Fruit fly (Drosophila melanogaster): Measurements from ENCODE around the gene CG6321.
A peak's percentile ranks its signal among the peaks of the same experiment; 100 is the strongest.

The CG6321 gene

DNA sequence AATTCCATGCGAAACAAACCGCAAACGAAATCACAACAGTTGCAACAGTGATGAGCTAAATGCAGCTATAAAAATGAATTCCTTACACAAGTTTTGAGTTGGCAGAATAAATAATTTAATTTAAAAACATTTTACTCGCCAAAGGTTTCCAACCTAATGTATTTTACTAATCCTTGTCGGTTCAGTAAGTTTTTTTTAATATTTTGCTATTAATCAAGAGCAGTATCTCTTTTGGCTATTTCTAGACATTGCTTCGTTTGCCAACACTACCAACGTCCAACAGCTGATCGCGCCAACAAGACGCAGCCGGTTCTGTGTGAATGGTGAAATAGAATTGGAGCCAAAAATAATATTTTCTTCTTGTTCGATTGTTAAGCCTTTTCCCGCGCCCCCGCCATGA is 3.7 kb upstream of the CG6321 start, which contains the start of the genes CG32075, CG45101 and SuUR (continued):
- TF ChIP-seq HLH4C (GFP tag; IDR thresholded peaks at IDR 0.05; ENCODE audit: partially characterized antibody) (no peak), al (GFP tag; IDR thresholded peaks at IDR 0.05) (peak; percentile 88), CG11560 (tag; IDR thresholded peaks at IDR 0.05) (peak; percentile 61; the same call in 1 of the 3 replicates), CG6813 (GFP tag; optimal IDR thresholded peaks at IDR 0.05) (no peak), CG4820 (GFP tag; optimal IDR thresholded peaks at IDR 0.05) (peak; percentile 78), Doc2 (GFP tag; IDR thresholded peaks at IDR 0.05) (0 out of 2 replicates have a peak, but pooled peaks have one; percentile 28), CG8765 (GFP tag; IDR thresholded peaks at IDR 0.05) (peak; percentile 75), zfh1 (GFP tag; IDR thresholded peaks at IDR 0.05) (peak; percentile 92), CG7271 (tag; optimal IDR thresholded peaks at IDR 0.05) (peak; percentile 58), so (GFP tag; IDR thresholded peaks at IDR 0.05) (peak; percentile 78; the same call in 2 of the 3 replicates), Neu2 (GFP tag; optimal IDR thresholded peaks at IDR 0.05; ENCODE audit: borderline replicate concordance) (no peak), CG12155 (GFP tag; optimal IDR thresholded peaks at IDR 0.05) (peak; percentile 89), Fer2 (tag; optimal IDR thresholded peaks at IDR 0.05) (peak; percentile 79), ato (GFP tag; IDR thresholded peaks at IDR 0.05; ENCODE audit: partially characterized antibody) (no peak), fu2 (GFP tag; optimal IDR thresholded peaks at IDR 0.05) (peak; percentile 85), Dp (GFP tag; optimal IDR thresholded peaks at IDR 0.05) (peak; percentile 63), fd96Cb (tag; optimal IDR thresholded peaks at IDR 0.05) (peak; percentile 83), pan (optimal IDR thresholded peaks at IDR 0.05) (no peak), pan (GFP tag; optimal IDR thresholded peaks at IDR 0.05 in 1 of 2, IDR thresholded peaks at IDR 0.05 in 1 of 2) (peak in 1 of 2 experiments; percentile 92), CG30020 (tag; optimal IDR thresholded peaks at IDR 0.05) (peak; percentile 61), sens-2 (GFP tag; IDR thresholded peaks at IDR 0.05) (peak; percentile 65), Mes4 (GFP tag; optimal IDR thresholded peaks at IDR 0.05) (peak; percentile 75), Side (GFP tag; optimal IDR thresholded peaks at IDR 0.05) (peak; percentile 86), jigr1 (GFP tag; IDR thresholded peaks at IDR 0.05) (peak; percentile 51; the same call in 1 of the 3 replicates), CG10959 (GFP tag; IDR thresholded peaks at IDR 0.05) (peak; percentile 57), gcm2 (GFP tag; optimal IDR thresholded peaks at IDR 0.05) (peak; percentile 81), pita (GFP tag; optimal IDR thresholded peaks at IDR 0.05) (no peak), CG9876 (GFP tag; optimal IDR thresholded peaks at IDR 0.05) (peak; percentile 85), zfh2 (GFP tag; optimal IDR thresholded peaks at IDR 0.05) (peak; percentile 94), bigmax (GFP tag; optimal IDR thresholded peaks at IDR 0.05) (no peak), CG14965 (GFP tag; optimal IDR thresholded peaks at IDR 0.05; ENCODE audit: borderline replicate concordance) (no peak), croc (GFP tag; conservative IDR thresholded peaks at IDR 0.05) (peak; percentile 74), CG12769 (tag; optimal IDR thresholded peaks at IDR 0.05) (peak; percentile 81), vnd (GFP tag; IDR thresholded peaks at IDR 0.05; ENCODE audit: partially characterized antibody) (no peak), esg (GFP tag; conservative IDR thresholded peaks at IDR 0.05) (peak; percentile 92), CG3995 (GFP tag; optimal IDR thresholded peaks at IDR 0.05) (peak; percentile 76), Gsc (GFP tag; IDR thresholded peaks at IDR 0.05) (peak; percentile 39; the same call in 1 of the 2 replicates), ssp (GFP tag; IDR thresholded peaks at IDR 0.05) (peak; percentile 83), NK7.1 (GFP tag; optimal IDR thresholded peaks at IDR 0.05) (peak; percentile 70), CG8924 (tag; optimal IDR thresholded peaks at IDR 0.05) (peak; percentile 86), CG7786 (GFP tag; optimal IDR thresholded peaks at IDR 0.05) (peak; percentile 90), ind (GFP tag; optimal IDR thresholded peaks at IDR 0.05) (peak; percentile 89), Ada2b (GFP tag; IDR thresholded peaks at IDR 0.05) (peak; percentile 88), amos (GFP tag; IDR thresholded peaks at IDR 0.05; ENCODE audit: partially characterized antibody) (no peak), TFAM (GFP tag; optimal IDR thresholded peaks at IDR 0.05) (no peak), Dfd (GFP tag; optimal IDR thresholded peaks at IDR 0.05) (no peak), H15 (GFP tag; IDR thresholded peaks at IDR 0.05) (peak; percentile 81), phol (tag; optimal IDR thresholded peaks at IDR 0.05) (peak; percentile 90), CG11696 (GFP tag; IDR thresholded peaks at IDR 0.05) (peak; percentile 41; the same call in 1 of the 2 replicates), CG13123 (GFP tag; optimal IDR thresholded peaks at IDR 0.05) (peak; percentile 82), CG12219 (GFP tag; optimal IDR thresholded peaks at IDR 0.05) (peak; percentile 57)

Measured in whole organism, embryonic.